Fruit fly (Drosophila melanogaster) whole organism, embryonic: ENCODE results near the gene Trf5.
A peak's percentile ranks its signal among the peaks of the same experiment; 100 is the strongest.

Experiments
- Aef1 ChIP-seq: fragments of 200-800 bp; sonication (Bioruptor generic); IDR thresholded peaks from 3 replicates; pipeline ENCODE4 v1.3.6; 2022; ENCODE audit warnings: missing biosample characterization, missing genetic modification characterization
- CG10431 ChIP-seq: fragments of 200-800 bp; sonication (Bioruptor generic); optimal IDR thresholded peaks from 3 replicates; lab custom pipeline; 2018; ENCODE audit warnings: missing biosample characterization, mild to moderate bottlenecking, missing genetic modification characterization
- CG11085 ChIP-seq: fragments of 200-800 bp; sonication (Bioruptor generic); IDR thresholded peaks from 2 replicates; pipeline ENCODE4 v1.3.6; 2022; ENCODE audit warnings: missing biosample characterization, missing genetic modification characterization
- CG15514 ChIP-seq: fragments of 200-800 bp; sonication (Bioruptor generic); optimal IDR thresholded peaks from 3 replicates; lab custom pipeline; 2017; ENCODE audit warnings: missing biosample characterization, missing genetic modification characterization, mild to moderate bottlenecking, moderate library complexity, missing genetic modification reagents
- CG15601 ChIP-seq: fragments of 200-800 bp; sonication (Bioruptor generic); optimal IDR thresholded peaks from 3 replicates; lab custom pipeline; 2019; ENCODE audit warnings: missing biosample characterization, mild to moderate bottlenecking, missing genetic modification characterization, moderate library complexity
- CG15696 ChIP-seq: fragments of 200-800 bp; sonication (Bioruptor generic); optimal IDR thresholded peaks from 2 replicates; lab custom pipeline; 2019; ENCODE audit warnings: missing biosample characterization, mild to moderate bottlenecking, missing genetic modification characterization, moderate library complexity
- CG1603 ChIP-seq: fragments of 200-800 bp; sonication (Bioruptor generic); optimal IDR thresholded peaks from 2 replicates; lab custom pipeline; 2019; ENCODE audit warnings: missing biosample characterization, mild to moderate bottlenecking, missing genetic modification characterization, moderate library complexity
- CG17186 ChIP-seq: fragments of 200-800 bp; sonication (Bioruptor generic); optimal IDR thresholded peaks from 3 replicates; lab custom pipeline; 2017; ENCODE audit warnings: missing biosample characterization, missing genetic modification reagents, missing genetic modification characterization
- CG17612 ChIP-seq: fragments of 200-800 bp; sonication (Bioruptor generic); IDR thresholded peaks from 2 replicates; pipeline ENCODE4 v1.3.6; 2022; ENCODE audit warnings: missing biosample characterization, missing genetic modification characterization
- CG17829 ChIP-seq: fragments of 200-800 bp; optimal IDR thresholded peaks from 2 replicates; lab custom pipeline; 2019; ENCODE audit warnings: missing biosample characterization, mild to moderate bottlenecking, missing genetic modification characterization, moderate library complexity
- CG30020 ChIP-seq: fragments of 200-800 bp; optimal IDR thresholded peaks from 2 replicates; lab custom pipeline; 2019; ENCODE audit warnings: missing biosample characterization, mild to moderate bottlenecking, missing genetic modification characterization, moderate library complexity
- CG30403 ChIP-seq: fragments of 200-800 bp; sonication (Bioruptor generic); optimal IDR thresholded peaks from 3 replicates; lab custom pipeline; 2016; ENCODE audit warnings: missing biosample characterization, missing genetic modification characterization
- CG32532 ChIP-seq: fragments of 200-800 bp; sonication (Bioruptor generic); IDR thresholded peaks from 2 replicates; pipeline ENCODE4 v1.3.6; 2022; ENCODE audit warnings: missing biosample characterization, missing genetic modification characterization
- CG3281 ChIP-seq: fragments of 200-800 bp; sonication (Bioruptor generic); optimal IDR thresholded peaks from 3 replicates; lab custom pipeline; 2017; ENCODE audit warnings: missing biosample characterization, mild to moderate bottlenecking, missing genetic modification characterization
- CG42726 ChIP-seq: fragments of 200-800 bp; sonication (Bioruptor generic); IDR thresholded peaks from 2 replicates; pipeline ENCODE4 v1.3.6; 2022; ENCODE audit warnings: missing biosample characterization, missing genetic modification characterization; ENCODE audit not compliant: partially characterized antibody
- CG4282 ChIP-seq: fragments of 200-800 bp; sonication (Bioruptor generic); optimal IDR thresholded peaks from 2 replicates; lab custom pipeline; 2016; ENCODE audit warnings: missing biosample characterization, missing genetic modification characterization
- CG4360 ChIP-seq: fragments of 200-800 bp; sonication (Bioruptor generic); IDR thresholded peaks from 2 replicates; pipeline ENCODE4 v1.3.6; 2022; ENCODE audit warnings: missing biosample characterization, missing genetic modification characterization
- CG6791 ChIP-seq: fragments of 200-800 bp; sonication (Bioruptor generic); IDR thresholded peaks from 3 replicates; pipeline ENCODE4 v1.3.6; 2022; ENCODE audit warnings: missing biosample characterization, missing genetic modification characterization; ENCODE audit not compliant: partially characterized antibody
- CG7745 ChIP-seq: fragments of 200-800 bp; sonication (Bioruptor generic); optimal IDR thresholded peaks from 2 replicates; lab custom pipeline; 2018; ENCODE audit warnings: missing biosample characterization, mild to moderate bottlenecking, missing genetic modification characterization, moderate library complexity
- CG9797 ChIP-seq: fragments of 200-800 bp; sonication (Bioruptor generic); optimal IDR thresholded peaks from 3 replicates; lab custom pipeline; 2018; ENCODE audit warnings: missing biosample characterization, mild to moderate bottlenecking, missing genetic modification characterization
- CHES-1-like ChIP-seq: fragments of 200-800 bp; sonication (Bioruptor generic); optimal IDR thresholded peaks from 2 replicates; lab custom pipeline; 2016; ENCODE audit warnings: missing biosample characterization, missing genetic modification characterization
- Camta ChIP-seq: fragments of 200-800 bp; sonication (Bioruptor generic); optimal IDR thresholded peaks from 2 replicates; lab custom pipeline; 2016; ENCODE audit warnings: missing biosample characterization, missing genetic modification characterization
- Dp ChIP-seq: fragments of 200-800 bp; sonication (Bioruptor generic); optimal IDR thresholded peaks from 2 replicates; lab custom pipeline; 2018; ENCODE audit warnings: missing biosample characterization, mild to moderate bottlenecking, missing genetic modification characterization, moderate library complexity
- HLH54F ChIP-seq: fragments of 200-800 bp; sonication (Bioruptor generic); optimal IDR thresholded peaks from 3 replicates; lab custom pipeline; 2016; ENCODE audit warnings: missing biosample characterization, missing genetic modification characterization
- Hand ChIP-seq: fragments of 200-800 bp; sonication (Bioruptor generic); optimal IDR thresholded peaks from 2 replicates; lab custom pipeline; 2017; ENCODE audit warnings: mild to moderate bottlenecking, missing biosample characterization, missing genetic modification reagents, missing genetic modification characterization
- Lhr ChIP-seq: fragments of 200-800 bp; sonication (Bioruptor generic); optimal IDR thresholded peaks from 3 replicates; lab custom pipeline; 2017; ENCODE audit warnings: mild to moderate bottlenecking, missing biosample characterization, missing genetic modification reagents, missing genetic modification characterization
- Lim3 ChIP-seq: fragments of 200-800 bp; sonication (Bioruptor generic); IDR thresholded peaks from 2 replicates; pipeline ENCODE4 v1.3.6; 2022; ENCODE audit warnings: missing biosample characterization, missing genetic modification characterization
- MBD-R2 ChIP-seq: fragments of 200-800 bp; sonication (Bioruptor generic); IDR thresholded peaks from 2 replicates; pipeline ENCODE4 v1.3.6; 2022; ENCODE audit warnings: missing biosample characterization, missing genetic modification characterization
- MESR4 ChIP-seq: fragments of 200-800 bp; sonication (Bioruptor generic); optimal IDR thresholded peaks from 2 replicates; lab custom pipeline; 2018; ENCODE audit warnings: missing biosample characterization, mild to moderate bottlenecking, missing genetic modification characterization, moderate library complexity
- Oaz ChIP-seq: fragments of 200-800 bp; sonication (Bioruptor generic); IDR thresholded peaks from 2 replicates; pipeline ENCODE4 v1.3.6; 2022; ENCODE audit warnings: missing biosample characterization, missing genetic modification characterization
- Scr ChIP-seq: fragments of 200-800 bp; sonication (Bioruptor generic); IDR thresholded peaks from 2 replicates; pipeline ENCODE4 v1.3.6; 2022; ENCODE audit warnings: missing biosample characterization, missing genetic modification characterization; ENCODE audit not compliant: partially characterized antibody
- Sin3A ChIP-seq: fragments of >200 bp; optimal IDR thresholded peaks from 2 replicates; lab custom pipeline; 2018
- ara ChIP-seq: fragments of 200-800 bp; sonication (Bioruptor generic); IDR thresholded peaks from 2 replicates; pipeline ENCODE4 v1.3.6; 2022; ENCODE audit warnings: missing biosample characterization, missing genetic modification characterization
- chif ChIP-seq, 2 experiments: fragments of 200-800 bp; sonication (Bioruptor generic); optimal IDR thresholded peaks; 3 replicates each; lab custom pipeline; 2016; ENCODE audit warnings: missing biosample characterization in 2 of 2, missing genetic modification characterization in 2 of 2
- dati ChIP-seq: fragments of 200-800 bp; sonication (Bioruptor generic); IDR thresholded peaks from 2 replicates; pipeline ENCODE4 v1.3.6; 2022; ENCODE audit warnings: missing biosample characterization, missing genetic modification characterization
- dpn ChIP-seq, 2 experiments: fragments of 200-800 bp; sonication (Bioruptor generic); optimal IDR thresholded peaks; 3 replicates each; lab custom pipeline; 2016; ENCODE audit warnings: missing biosample characterization in 2 of 2, missing genetic modification characterization in 2 of 2
- ewg ChIP-seq: fragments of 200-800 bp; sonication (Bioruptor generic); optimal IDR thresholded peaks from 3 replicates; lab custom pipeline; 2017; ENCODE audit warnings: mild to moderate bottlenecking, missing biosample characterization, missing genetic modification reagents, missing genetic modification characterization
- gem ChIP-seq: fragments of 200-800 bp; sonication (Bioruptor generic); optimal IDR thresholded peaks from 2 replicates; lab custom pipeline; 2019; ENCODE audit warnings: missing biosample characterization, mild to moderate bottlenecking, missing genetic modification characterization, moderate library complexity
- gsb-n ChIP-seq: fragments of 200-800 bp; sonication (Bioruptor generic); optimal IDR thresholded peaks from 3 replicates; lab custom pipeline; 2018; ENCODE audit warnings: missing biosample characterization, mild to moderate bottlenecking, missing genetic modification characterization
- gt ChIP-seq: fragments of 200-800 bp; sonication (Bioruptor generic); IDR thresholded peaks from 2 replicates; pipeline ENCODE4 v1.3.6; 2022; ENCODE audit warnings: missing biosample characterization, missing genetic modification characterization
- her ChIP-seq: fragments of 200-800 bp; sonication (Bioruptor generic); optimal IDR thresholded peaks from 2 replicates; lab custom pipeline; 2016; ENCODE audit warnings: missing biosample characterization, missing genetic modification characterization
- hkb ChIP-seq, 2 experiments: fragments of 200-800 bp in 1 of 2; fragments of >200 bp in 1 of 2; sonication (Bioruptor generic) in 1 of 2; IDR thresholded peaks in 1 of 2; optimal IDR thresholded peaks in 1 of 2; 2 replicates each; pipeline versions ENCODE4 v1.3.6 to Lab custom; 2017 to 2022; ENCODE audit warnings: missing biosample characterization in 1 of 2, missing genetic modification characterization in 1 of 2
- insv ChIP-seq, 2 experiments: fragments of 200-800 bp; sonication (Bioruptor generic); optimal IDR thresholded peaks; 3 replicates each; lab custom pipeline; 2016 to 2018; ENCODE audit warnings: missing biosample characterization in 2 of 2, missing genetic modification characterization in 2 of 2
- kay ChIP-seq: fragments of 200-800 bp; sonication (Bioruptor generic); optimal IDR thresholded peaks from 2 replicates; lab custom pipeline; 2016; ENCODE audit warnings: missing biosample characterization, missing genetic modification characterization
- nmo ChIP-seq: fragments of 200-800 bp; sonication (Bioruptor generic); optimal IDR thresholded peaks from 2 replicates; lab custom pipeline; 2018; ENCODE audit warnings: missing biosample characterization, mild to moderate bottlenecking, missing genetic modification characterization, moderate library complexity
- sd ChIP-seq: fragments of 200-800 bp; sonication (Bioruptor generic); optimal IDR thresholded peaks from 3 replicates; lab custom pipeline; 2018; ENCODE audit warnings: missing biosample characterization, mild to moderate bottlenecking, missing genetic modification characterization, moderate library complexity
- sug ChIP-seq: fragments of 200-800 bp; optimal IDR thresholded peaks from 2 replicates; lab custom pipeline; 2019; ENCODE audit warnings: missing biosample characterization, mild to moderate bottlenecking, missing genetic modification characterization, moderate library complexity
- tll ChIP-seq, 2 experiments: fragments of 200-800 bp in 1 of 2; fragments of >200 bp in 1 of 2; sonication (Bioruptor generic) in 1 of 2; optimal IDR thresholded peaks; 2 replicates each; lab custom pipeline; 2017 to 2019; ENCODE audit warnings: missing biosample characterization in 2 of 2, missing genetic modification characterization in 2 of 2, mild to moderate bottlenecking in 1 of 2, moderate library complexity in 1 of 2
- toy ChIP-seq: fragments of 200-800 bp; sonication (Bioruptor generic); IDR thresholded peaks from 2 replicates; pipeline ENCODE4 v1.3.6; 2022; ENCODE audit warnings: missing biosample characterization, missing genetic modification characterization
- trem ChIP-seq: fragments of 200-800 bp; optimal IDR thresholded peaks from 3 replicates; lab custom pipeline; 2019; ENCODE audit warnings: missing biosample characterization, mild to moderate bottlenecking, missing genetic modification characterization, moderate library complexity

Gene Trf5

dm6 chr2L:2739820-2740230 is 43.6 kb upstream of the Trf5 start, which contains the start of gene Hrs (continued):
- no peak for TF ChIP-seq dati
- peak; percentile 95 for TF ChIP-seq kay (GFP tag; lab: Kevin White, UChicago)
- TF ChIP-seq sug (tag; lab: Kevin White, UChicago), result peak; percentile 40
- TF ChIP-seq Scr (GFP tag; lab: Robert Waterston, UW), result peak; percentile 23; the same call in 1 of the 2 replicates
- no peak for TF ChIP-seq gem (tag; lab: Kevin White, UChicago)
- peak; percentile 17 for TF ChIP-seq CG15601 (tag; lab: Kevin White, UChicago)
- TF ChIP-seq MESR4 (GFP tag; lab: Kevin White, UChicago), result peak; percentile 61
- no peak for TF ChIP-seq gt (GFP tag; lab: Robert Waterston, UW)
- peak in 1 of 2 experiments; percentile 44 for TF ChIP-seq insv (GFP tag; optimal IDR thresholded peaks at IDR 0.05; lab: Kevin White, UChicago)
- TF ChIP-seq gsb-n (tag; lab: Kevin White, UChicago), result no peak
- TF ChIP-seq CG42726 (GFP tag; lab: Robert Waterston, UW), result 0 out of 2 replicates have a peak, but pooled peaks have one; percentile 32
- TF ChIP-seq CG6791 (GFP tag; lab: Robert Waterston, UW), result 0 out of 3 replicates have a peak, but pooled peaks have one; percentile 51
- TF ChIP-seq Oaz (GFP tag; lab: Robert Waterston, UW), result no peak
- no peak for TF ChIP-seq ara
- TF ChIP-seq ewg (GFP tag; lab: Kevin White, UChicago), result no peak
- no peak for TF ChIP-seq CG15696 (tag; lab: Kevin White, UChicago)
- peak; percentile 41 for TF ChIP-seq CG17829 (tag; lab: Kevin White, UChicago)
- TF ChIP-seq toy, result no peak
- TF ChIP-seq CG1603 (tag; lab: Kevin White, UChicago), result peak; percentile 77
- peak; percentile 78 for TF ChIP-seq MBD-R2
- no peak for TF ChIP-seq CG4360
- no peak for TF ChIP-seq CG30403
- peak; percentile 68 for TF ChIP-seq Lhr (GFP tag; lab: Kevin White, UChicago)
- TF ChIP-seq CG11085, result no peak
- TF ChIP-seq CG15514 (GFP tag; lab: Kevin White, UChicago), result peak; percentile 77
- peak; percentile 40 for TF ChIP-seq CG17186
- no peak for TF ChIP-seq HLH54F
- TF ChIP-seq Dp, result peak; percentile 80
- peak; percentile 86 for TF ChIP-seq trem
- TF ChIP-seq CG9797, result peak; percentile 51
- no peak for TF ChIP-seq CG4282
- peak; percentile 76 for TF ChIP-seq nmo (GFP tag; lab: Kevin White, UChicago)
- TF ChIP-seq CG17612 (GFP tag; lab: Robert Waterston, UW), result no peak
- TF ChIP-seq tll (GFP tag; optimal IDR thresholded peaks at IDR 0.05; lab: Kevin White, UChicago), result peak in 1 of 2 experiments; percentile 24
- peak; percentile 27 for TF ChIP-seq CHES-1-like
- peak; percentile 1 for TF ChIP-seq CG30020 (tag; lab: Kevin White, UChicago)
- no peak for TF ChIP-seq hkb (optimal IDR thresholded peaks at IDR 0.05; lab: Kevin White, UChicago)
- 0 out of 2 replicates have a peak, but pooled peaks have one; percentile 25 for TF ChIP-seq hkb (GFP tag; IDR thresholded peaks at IDR 0.05; lab: Robert Waterston, UW)
- no peak for TF ChIP-seq chif (GFP tag; optimal IDR thresholded peaks at IDR 0.05; lab: Kevin White, UChicago)
- peak; percentile 100 for TF ChIP-seq her (GFP tag; lab: Kevin White, UChicago)
- TF ChIP-seq CG10431 (GFP tag; lab: Kevin White, UChicago), result peak; percentile 89
- TF ChIP-seq Lim3, result no peak
- no peak for TF ChIP-seq Camta (GFP tag; lab: Kevin White, UChicago)
- TF ChIP-seq Sin3A (lab: Kevin White, UChicago), result peak; percentile 41
- TF ChIP-seq CG32532 (GFP tag; lab: Robert Waterston, UW), result no peak
- no peak for TF ChIP-seq Aef1 (GFP tag; lab: Robert Waterston, UW)
- TF ChIP-seq dpn (GFP tag; optimal IDR thresholded peaks at IDR 0.05; lab: Kevin White, UChicago), result peak in 1 of 2 experiments; percentile 1
- peak; percentile 88 for TF ChIP-seq CG7745 (tag; lab: Kevin White, UChicago)
- TF ChIP-seq Hand (GFP tag; lab: Kevin White, UChicago), result no peak
- peak; percentile 97 for TF ChIP-seq sd (tag; lab: Kevin White, UChicago)
- TF ChIP-seq CG3281 (GFP tag; lab: Kevin White, UChicago), result no peak
